Fruit fly (Drosophila melanogaster): ENCODE data around the gene CG14374.

The CG14374 gene

DNA sequence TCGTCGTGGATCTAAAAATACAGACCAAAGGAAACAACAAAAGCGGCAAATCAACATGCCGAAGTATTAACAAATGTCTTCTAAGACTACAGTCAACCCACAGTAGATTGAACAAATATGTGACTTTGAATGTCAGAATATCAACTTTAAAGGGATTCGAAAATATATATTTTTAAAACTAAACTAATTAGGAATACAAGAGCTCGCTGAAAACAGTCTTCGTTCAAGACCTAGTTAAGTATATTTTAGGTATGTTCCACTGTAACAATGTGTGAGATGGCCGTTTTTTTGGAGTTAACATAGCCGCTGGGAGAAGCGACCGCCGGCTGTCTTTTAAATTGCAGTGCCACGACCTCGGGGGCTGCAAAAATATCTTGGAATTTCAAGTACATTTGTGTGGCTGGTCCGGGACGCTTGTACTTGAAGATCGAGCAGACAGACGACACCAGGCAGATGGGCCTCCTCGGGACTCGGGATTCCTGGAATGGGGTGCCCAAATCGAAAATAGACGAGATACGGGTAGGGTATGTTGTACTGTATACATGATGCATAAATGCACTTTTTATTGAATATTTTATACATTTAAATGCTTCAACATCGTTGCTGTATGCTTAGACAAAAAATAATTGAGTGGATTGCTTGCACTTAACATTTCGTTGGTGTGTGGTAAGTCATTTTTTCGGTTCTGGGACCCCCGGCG is 31.6 kb upstream of the CG14374 start:
- no peak for TF ChIP-seq Hr96 (GFP tag; optimal IDR thresholded peaks at IDR 0.05)
- peak; percentile 11 for TF ChIP-seq bab1 (GFP tag; optimal IDR thresholded peaks at IDR 0.05)
- no peak for TF ChIP-seq CG12768 (GFP tag; optimal IDR thresholded peaks at IDR 0.05)

dm6 chr3R:13425470-13426033 is 28.6 kb upstream of the CG14374 start, which contains the start of gene Act87E:
TSS of gene Act87E (plus strand) at chr3R:13425983.
- TF ChIP-seq cnc (optimal IDR thresholded peaks at IDR 0.05) (no peak), Hr96 (GFP tag; optimal IDR thresholded peaks at IDR 0.05) (no peak), cic (GFP tag; optimal IDR thresholded peaks at IDR 0.05) (no peak)

- TF ChIP-seq CG5204 (GFP tag; optimal IDR thresholded peaks at IDR 0.05) (no peak), cnc (optimal IDR thresholded peaks at IDR 0.05) (no peak), kay (GFP tag; ENCODE audit: borderline replicate concordance) (no peak), Hr96 (GFP tag; optimal IDR thresholded peaks at IDR 0.05) (no peak), Mnt (GFP tag; optimal IDR thresholded peaks at IDR 0.05) (no peak), CG11617 (GFP tag; optimal IDR thresholded peaks at IDR 0.05) (no peak), toe (GFP tag; optimal IDR thresholded peaks at IDR 0.05) (no peak), CG7101 (tag; optimal IDR thresholded peaks at IDR 0.05) (no peak), Crg-1 (GFP tag; optimal IDR thresholded peaks at IDR 0.05) (no peak), ovo (GFP tag; optimal IDR thresholded peaks at IDR 0.05) (no peak), Clk (GFP tag; optimal IDR thresholded peaks at IDR 0.05) (no peak), CG7045 (GFP tag; optimal IDR thresholded peaks at IDR 0.05) (no peak), pad (GFP tag; optimal IDR thresholded peaks at IDR 0.05) (no peak), tj (GFP tag; optimal IDR thresholded peaks at IDR 0.05) (no peak), bab1 (GFP tag; optimal IDR thresholded peaks at IDR 0.05) (no peak)
Observed at dm6 chr3R:13422178-13422577, 25.2 kb upstream of the CG14374 start.

DNA sequence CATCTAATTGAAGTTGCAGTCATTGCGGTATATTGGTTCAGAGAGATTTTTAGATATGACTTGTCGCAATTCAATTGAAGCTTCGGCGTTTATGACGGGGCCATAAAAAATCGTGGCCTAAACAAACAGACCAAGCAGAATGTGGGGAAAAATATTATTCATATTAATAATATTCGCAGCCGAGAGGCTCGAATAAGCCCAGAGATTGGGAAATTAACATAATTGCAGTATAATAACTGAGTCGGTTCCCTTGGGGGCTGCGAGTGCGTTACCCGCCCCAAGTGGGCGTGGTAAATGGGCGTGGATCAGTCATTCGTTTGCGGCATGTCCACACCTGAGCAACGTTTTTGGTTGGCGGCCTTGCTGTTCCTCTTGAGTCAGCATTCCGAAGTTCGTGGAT is 23.0 kb upstream of the CG14374 start, which contains the start of gene Ir87a:
Gene Ir87a, plus strand, starts transcription at position 301 of the 400 bp plus-strand sequence.
- no peak for TF ChIP-seq Crg-1 (GFP tag; optimal IDR thresholded peaks at IDR 0.05)
- TF ChIP-seq Mnt (GFP tag; optimal IDR thresholded peaks at IDR 0.05): no peak
- no peak for TF ChIP-seq CG7045 (GFP tag; optimal IDR thresholded peaks at IDR 0.05)
- TF ChIP-seq bab1 (GFP tag; optimal IDR thresholded peaks at IDR 0.05): no peak
- no peak for TF ChIP-seq CG1620 (GFP tag; optimal IDR thresholded peaks at IDR 0.05)
- TF ChIP-seq CG7101 (tag; optimal IDR thresholded peaks at IDR 0.05): no peak
- TF ChIP-seq ovo (GFP tag; optimal IDR thresholded peaks at IDR 0.05): no peak
- no peak for TF ChIP-seq kay (GFP tag; ENCODE audit: borderline replicate concordance)
- no peak for TF ChIP-seq CG33017 (tag; optimal IDR thresholded peaks at IDR 0.05)

dm6 chr3R:13417067-13417595 is 20.2 kb upstream of the CG14374 start:
- TF ChIP-seq CG5204 (GFP tag; optimal IDR thresholded peaks at IDR 0.05) (no peak), Mnt (GFP tag; optimal IDR thresholded peaks at IDR 0.05) (no peak), cic (GFP tag; optimal IDR thresholded peaks at IDR 0.05) (no peak), CG12768 (GFP tag; optimal IDR thresholded peaks at IDR 0.05) (no peak), CG1620 (GFP tag; optimal IDR thresholded peaks at IDR 0.05) (no peak), pad (GFP tag; optimal IDR thresholded peaks at IDR 0.05) (no peak), Hr96 (GFP tag; optimal IDR thresholded peaks at IDR 0.05) (no peak), CG7101 (tag; optimal IDR thresholded peaks at IDR 0.05) (no peak), kay (GFP tag; ENCODE audit: borderline replicate concordance) (no peak), ovo (GFP tag; optimal IDR thresholded peaks at IDR 0.05) (no peak), bab1 (GFP tag; optimal IDR thresholded peaks at IDR 0.05) (no peak), Clk (GFP tag; optimal IDR thresholded peaks at IDR 0.05) (no peak), cnc (optimal IDR thresholded peaks at IDR 0.05) (no peak), CG33017 (tag; optimal IDR thresholded peaks at IDR 0.05) (no peak), CG11617 (GFP tag; optimal IDR thresholded peaks at IDR 0.05) (no peak), CG7045 (GFP tag; optimal IDR thresholded peaks at IDR 0.05) (no peak), tj (GFP tag; optimal IDR thresholded peaks at IDR 0.05) (no peak), CG14711 (tag; optimal IDR thresholded peaks at IDR 0.05) (no peak)

DNA sequence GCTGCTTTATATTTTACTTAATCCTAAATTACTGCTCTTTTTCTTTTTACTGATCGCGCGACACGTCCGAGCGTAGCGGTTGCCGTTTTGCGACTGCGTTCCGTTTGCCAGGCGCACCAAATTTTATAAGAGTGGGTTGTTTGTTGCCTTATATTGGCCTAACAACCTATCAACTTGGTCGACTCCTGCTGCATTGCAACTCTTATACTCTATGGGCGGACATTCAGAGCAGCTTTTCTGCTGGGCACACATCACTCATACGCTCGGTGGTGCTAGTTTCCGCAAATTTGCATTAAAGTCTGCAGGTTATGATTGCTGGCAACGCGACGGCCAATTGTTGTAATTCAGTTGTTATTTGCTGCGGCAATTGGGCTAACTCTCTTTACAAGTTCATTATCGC is 18.2 kb upstream of the CG14374 start, which contains the start of gene yellow-e:
Gene yellow-e, minus strand, starts transcription at position 101 of the 400 bp plus-strand sequence.
- TF ChIP-seq pad (GFP tag; optimal IDR thresholded peaks at IDR 0.05): no peak
- no peak for TF ChIP-seq CG1620 (GFP tag; optimal IDR thresholded peaks at IDR 0.05)
- TF ChIP-seq CG5204 (GFP tag; optimal IDR thresholded peaks at IDR 0.05): no peak
- no peak for TF ChIP-seq CG12768 (GFP tag; optimal IDR thresholded peaks at IDR 0.05)
- TF ChIP-seq toe (GFP tag; optimal IDR thresholded peaks at IDR 0.05): no peak

dm6 chr3R:13412704-13413103 is 15.8 kb upstream of the CG14374 start:
- TF ChIP-seq CG14711 (tag; optimal IDR thresholded peaks at IDR 0.05) (no peak), tj (GFP tag; optimal IDR thresholded peaks at IDR 0.05) (peak; percentile 26)

Measured in whole organism, adult.